Worm (Caenorhabditis elegans): ENCODE results near the gene mtp-18.

DNA sequence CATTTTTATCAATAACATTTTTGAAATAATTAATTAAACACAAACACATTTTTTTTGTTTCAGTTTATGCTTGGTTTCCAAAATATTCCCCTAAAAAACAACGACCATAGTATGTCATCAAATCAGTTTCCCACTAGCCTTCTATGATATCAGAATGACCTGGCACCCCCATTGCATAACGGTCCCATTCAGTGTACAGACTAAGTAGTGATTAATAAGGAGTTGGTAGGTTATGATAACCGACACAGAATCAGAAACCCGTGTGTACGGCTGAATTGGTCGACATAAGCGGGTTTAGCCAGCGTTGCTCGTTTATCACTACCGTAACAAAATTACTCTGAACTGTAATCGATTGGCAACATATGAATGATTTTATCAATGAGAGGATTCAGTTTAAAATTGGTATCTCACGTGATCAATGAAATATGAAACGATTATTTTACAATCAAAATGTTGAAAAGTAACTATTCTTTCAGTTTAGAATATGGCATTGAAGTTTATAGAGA, 48.7 kb downstream of the mtp-18 start:
- TF ChIP-seq cog-1 (tag; optimal IDR thresholded peaks at IDR 0.05) (no peak), klf-2 (GFP tag; conservative IDR thresholded peaks at IDR 0.05) (no peak), ztf-23 (GFP tag; IDR thresholded peaks at IDR 0.05) (no peak)
